Fruit fly (Drosophila melanogaster): ENCODE data around the gene CG16711.

Gene CG16711

dm6 chr3L:9694169-9694866, 9.8 kb upstream of the CG16711 start (continued):
- 0 out of 4 replicates have a peak, but pooled peaks have one; percentile 18 for TF ChIP-seq Dll (GFP tag; IDR thresholded peaks at IDR 0.05; ENCODE audit: partially characterized antibody)
- no peak for TF ChIP-seq CG32772 (GFP tag; IDR thresholded peaks at IDR 0.05)
- TF ChIP-seq z (GFP tag; IDR thresholded peaks at IDR 0.05): no peak
- TF ChIP-seq ara (GFP tag; IDR thresholded peaks at IDR 0.05): no peak
- TF ChIP-seq CG15514 (GFP tag; optimal IDR thresholded peaks at IDR 0.05): peak; percentile 46
- no peak for TF ChIP-seq ato (GFP tag; IDR thresholded peaks at IDR 0.05; ENCODE audit: partially characterized antibody)
- TF ChIP-seq CG9609 (GFP tag; optimal IDR thresholded peaks at IDR 0.05): no peak
- peak; percentile 22; the same call in 1 of the 2 replicates for TF ChIP-seq hbn (GFP tag; IDR thresholded peaks at IDR 0.05; ENCODE audit: partially characterized antibody)
- TF ChIP-seq CG3281 (GFP tag; optimal IDR thresholded peaks at IDR 0.05): no peak
- TF ChIP-seq disco-r (GFP tag; optimal IDR thresholded peaks at IDR 0.05): no peak

DNA sequence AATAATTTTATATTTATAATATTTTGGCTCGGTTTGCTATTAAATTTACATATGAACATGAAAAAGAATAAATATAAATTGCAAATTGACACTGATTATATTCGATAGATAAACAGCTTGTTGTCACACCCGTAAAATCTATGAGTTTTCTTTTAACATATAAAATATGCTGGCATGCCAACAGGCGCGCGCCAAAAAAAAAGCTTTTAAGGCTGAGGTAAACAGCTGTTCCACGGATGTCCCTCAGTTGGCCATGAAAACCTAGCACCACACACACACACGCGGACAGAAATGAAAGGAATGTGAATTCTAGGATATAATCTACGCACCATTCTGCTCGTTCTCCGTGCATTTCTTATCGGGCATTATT, 9.3 kb upstream of the CG16711 start:
- TF ChIP-seq eve (GFP tag; optimal IDR thresholded peaks at IDR 0.05) (peak in 1 of 2 experiments; percentile 45), sens (GFP tag) (peak; percentile 53), CG9727 (GFP tag; optimal IDR thresholded peaks at IDR 0.05) (peak; percentile 3), grn (GFP tag; optimal IDR thresholded peaks at IDR 0.05) (peak; percentile 55), crp (GFP tag; optimal IDR thresholded peaks at IDR 0.05) (peak in 1 of 2 experiments; percentile 58), CG7963 (GFP tag; IDR thresholded peaks at IDR 0.05; ENCODE audit: partially characterized antibody) (no peak), CG42726 (GFP tag; IDR thresholded peaks at IDR 0.05; ENCODE audit: partially characterized antibody) (no peak), BtbVII (GFP tag; optimal IDR thresholded peaks at IDR 0.05) (peak; percentile 6), gem (tag; optimal IDR thresholded peaks at IDR 0.05) (peak; percentile 4), Med (GFP tag) (peak; percentile 25)

DNA sequence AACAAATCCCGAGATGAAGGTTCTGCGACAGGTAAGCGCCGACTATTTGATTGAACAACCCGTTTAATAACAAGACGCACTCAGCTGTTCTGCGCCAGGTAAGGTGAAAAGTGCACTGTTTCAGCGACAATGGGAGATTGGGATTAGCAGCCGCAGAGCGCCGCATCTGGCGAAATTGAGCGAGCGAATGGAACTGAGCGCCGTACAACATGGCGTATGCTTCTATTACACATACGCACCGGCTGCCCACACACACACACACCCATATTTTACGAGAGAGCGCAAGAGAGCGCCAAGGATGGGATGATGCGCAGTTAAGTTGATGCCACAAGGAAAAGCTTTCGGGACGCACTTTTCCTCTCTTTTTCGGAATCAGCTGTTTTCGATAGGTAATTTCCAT, 8.9 kb upstream of the CG16711 start:
- peak; percentile 77 for TF ChIP-seq CG7372 (GFP tag; IDR thresholded peaks at IDR 0.05)
- TF ChIP-seq cg (GFP tag; optimal IDR thresholded peaks at IDR 0.05): peak; percentile 71
- peak; percentile 73 to 89 for TF ChIP-seq Trl (optimal IDR thresholded peaks at IDR 0.05)
- TF ChIP-seq Trl (GFP tag; optimal IDR thresholded peaks at IDR 0.05): no peak
- TF ChIP-seq org-1 (GFP tag; optimal IDR thresholded peaks at IDR 0.05): no peak
- TF ChIP-seq CG31388 (GFP tag; optimal IDR thresholded peaks at IDR 0.05): no peak
- peak; percentile 38 for TF ChIP-seq CG13287 (GFP tag; IDR thresholded peaks at IDR 0.05; ENCODE audit: partially characterized antibody)
- peak; percentile 28 for TF ChIP-seq yki (optimal IDR thresholded peaks at IDR 0.05)
- TF ChIP-seq chinmo (GFP tag; IDR thresholded peaks at IDR 0.05; ENCODE audit: partially characterized antibody): peak; percentile 66; the same call in 3 of the 4 replicates
- peak; percentile 8 for TF ChIP-seq CG12769 (tag; optimal IDR thresholded peaks at IDR 0.05)
- peak; percentile 15 for TF ChIP-seq mirr (GFP tag; optimal IDR thresholded peaks at IDR 0.05)
- peak; percentile 29 for TF ChIP-seq ewg (GFP tag; optimal IDR thresholded peaks at IDR 0.05)
- TF ChIP-seq stc (GFP tag; IDR thresholded peaks at IDR 0.05): no peak
- TF ChIP-seq Lim3 (GFP tag; IDR thresholded peaks at IDR 0.05): no peak
- TF ChIP-seq CG3163 (GFP tag; optimal IDR thresholded peaks at IDR 0.05): peak; percentile 73
- 0 out of 3 replicates have a peak, but pooled peaks have one; percentile 5 for TF ChIP-seq zfh1 (GFP tag; IDR thresholded peaks at IDR 0.05)
- TF ChIP-seq CG14667 (GFP tag; IDR thresholded peaks at IDR 0.05): no peak
- 0 out of 3 replicates have a peak, but pooled peaks have one; percentile 38 for TF ChIP-seq sr (GFP tag; IDR thresholded peaks at IDR 0.05)
- peak in 1 of 2 experiments; percentile 34 for TF ChIP-seq crp (GFP tag; optimal IDR thresholded peaks at IDR 0.05)
- 0 out of 2 replicates have a peak, but pooled peaks have one; percentile 17 for TF ChIP-seq seq (GFP tag; IDR thresholded peaks at IDR 0.05)

Measured in whole organism, embryonic.